Worm (Caenorhabditis elegans) whole organism, late embryonic: ENCODE data around the gene Y77E11A.12.
A peak's percentile ranks its signal among the peaks of the same experiment; 100 is the strongest.

Source experiments
- F13H6.1 ChIP-seq: sonication (generic microtip); optimal IDR thresholded peaks from 2 replicates; lab custom pipeline; 2016; ENCODE audit warnings: missing genetic modification characterization, missing compliant biosample characterization
- K02D7.2 ChIP-seq: sonication (generic microtip); optimal IDR thresholded peaks from 2 replicates; lab custom pipeline; 2017; ENCODE audit warnings: mild to moderate bottlenecking, missing genetic modification characterization, missing compliant biosample characterization
- K09A11.1 ChIP-seq: sonication (generic microtip); optimal IDR thresholded peaks from 2 replicates; lab custom pipeline; 2017; ENCODE audit warnings: antibody characterized with exemption, mild to moderate bottlenecking, missing genetic modification characterization, missing compliant biosample characterization; ENCODE audit not compliant: insufficient read depth
- Y22D7AL.16 ChIP-seq: sonication (generic microtip); optimal IDR thresholded peaks from 2 replicates; lab custom pipeline; 2016; ENCODE audit warnings: missing genetic modification characterization, missing compliant biosample characterization
- ahr-1 ChIP-seq: sonication (generic microtip); optimal IDR thresholded peaks from 2 replicates; lab custom pipeline; 2016; ENCODE audit warnings: missing genetic modification characterization, missing compliant biosample characterization
- ceh-14 ChIP-seq: sonication (generic microtip); optimal IDR thresholded peaks from 2 replicates; lab custom pipeline; 2016; ENCODE audit warnings: missing genotype, missing genetic modification characterization, missing compliant biosample characterization
- ceh-19 ChIP-seq: fragments of 200-800 bp; sonication (Bioruptor generic); optimal IDR thresholded peaks from 2 replicates; lab custom pipeline; 2018; ENCODE audit warnings: mild to moderate bottlenecking, missing genetic modification characterization, missing compliant biosample characterization
- ceh-30 ChIP-seq: fragments of 150-350 bp; optimal IDR thresholded peaks from 2 replicates; lab custom pipeline; 2014; ENCODE audit warnings: missing biosample characterization, missing genetic modification characterization
- ceh-31 ChIP-seq: sonication (generic microtip); optimal IDR thresholded peaks from 2 replicates; lab custom pipeline; 2016; ENCODE audit warnings: missing genetic modification characterization, missing compliant biosample characterization
- ceh-34 ChIP-seq: sonication (generic microtip); optimal IDR thresholded peaks from 2 replicates; lab custom pipeline; 2016; ENCODE audit warnings: mild to moderate bottlenecking, missing genetic modification characterization, missing compliant biosample characterization
- ceh-45 ChIP-seq: fragments of 200-800 bp; sonication (Bioruptor generic); IDR thresholded peaks from 2 replicates; pipeline ENCODE4 v1.3.6; 2022; ENCODE audit warnings: missing genetic modification reagents, missing genetic modification characterization, missing compliant biosample characterization
- ceh-48 ChIP-seq: sonication (generic microtip); optimal IDR thresholded peaks from 2 replicates; lab custom pipeline; 2016; ENCODE audit warnings: missing genetic modification characterization, inconsistent platforms, missing compliant biosample characterization
- ceh-9 ChIP-seq: sonication (generic microtip); optimal IDR thresholded peaks from 2 replicates; lab custom pipeline; 2016; ENCODE audit warnings: mild to moderate bottlenecking, missing genetic modification characterization, inconsistent platforms, missing compliant biosample characterization
- elt-2 ChIP-seq: sonication (generic microtip); optimal IDR thresholded peaks from 2 replicates; lab custom pipeline; 2016; ENCODE audit warnings: missing genetic modification reagents, missing genetic modification characterization, missing compliant biosample characterization
- elt-4 ChIP-seq: sonication (generic microtip); optimal IDR thresholded peaks from 2 replicates; lab custom pipeline; 2016; ENCODE audit warnings: missing genetic modification characterization, missing compliant biosample characterization
- ets-4 ChIP-seq: sonication (generic microtip); optimal IDR thresholded peaks from 2 replicates; lab custom pipeline; 2016; ENCODE audit warnings: missing genetic modification characterization, missing compliant biosample characterization
- fax-1 ChIP-seq: sonication (generic microtip); optimal IDR thresholded peaks from 2 replicates; lab custom pipeline; 2016; ENCODE audit warnings: missing genotype, missing genetic modification characterization, missing compliant biosample characterization
- gmeb-2 ChIP-seq: sonication (generic microtip); optimal IDR thresholded peaks from 2 replicates; lab custom pipeline; 2016; ENCODE audit warnings: missing genetic modification characterization, inconsistent platforms, missing compliant biosample characterization
- hlh-13 ChIP-seq: fragments of 200-800 bp; sonication (Bioruptor generic); optimal IDR thresholded peaks from 2 replicates; lab custom pipeline; 2018; ENCODE audit warnings: mild to moderate bottlenecking, missing genetic modification characterization, missing compliant biosample characterization
- hlh-15 ChIP-seq: sonication (generic microtip); optimal IDR thresholded peaks from 2 replicates; lab custom pipeline; 2016; ENCODE audit warnings: missing genetic modification characterization, missing compliant biosample characterization
- hlh-8 ChIP-seq: sonication (generic microtip); optimal IDR thresholded peaks from 2 replicates; lab custom pipeline; 2016; ENCODE audit warnings: missing genotype, missing genetic modification characterization, missing compliant biosample characterization
- lim-6 ChIP-seq: sonication (generic microtip); optimal IDR thresholded peaks from 2 replicates; lab custom pipeline; 2016; ENCODE audit warnings: missing genetic modification characterization, missing compliant biosample characterization
- lin-11 ChIP-seq: fragments of 200-800 bp; sonication (Bioruptor generic); optimal IDR thresholded peaks from 2 replicates; lab custom pipeline; 2018; ENCODE audit warnings: mild to moderate bottlenecking, missing genetic modification characterization, missing compliant biosample characterization
- nhr-11 ChIP-seq: fragments of 150-350 bp; optimal IDR thresholded peaks from 2 replicates; lab custom pipeline; 2014; ENCODE audit warnings: missing biosample characterization, missing genetic modification characterization
- npax-4 ChIP-seq: sonication (generic microtip); optimal IDR thresholded peaks from 2 replicates; lab custom pipeline; 2016; ENCODE audit warnings: missing genetic modification characterization, missing compliant biosample characterization
- odd-2 ChIP-seq: sonication (generic microtip); optimal IDR thresholded peaks from 2 replicates; lab custom pipeline; 2017; ENCODE audit warnings: antibody characterized with exemption, mild to moderate bottlenecking, missing genetic modification characterization, missing compliant biosample characterization
- pag-3 ChIP-seq: sonication (generic microtip); optimal IDR thresholded peaks from 2 replicates; lab custom pipeline; 2016; ENCODE audit warnings: missing compliant biosample characterization, missing genetic modification characterization, borderline replicate concordance
- pat-9 ChIP-seq: fragments of 200-800 bp; sonication (Bioruptor generic); optimal IDR thresholded peaks from 2 replicates; lab custom pipeline; 2018; ENCODE audit warnings: mild to moderate bottlenecking, missing genetic modification characterization, moderate library complexity, missing compliant biosample characterization
- pax-1 ChIP-seq: fragments of 150-350 bp; optimal IDR thresholded peaks from 2 replicates; lab custom pipeline; 2014; ENCODE audit warnings: missing biosample characterization, missing genetic modification characterization
- pha-2 ChIP-seq: sonication (generic microtip); optimal IDR thresholded peaks from 2 replicates; lab custom pipeline; 2017; ENCODE audit warnings: mild to moderate bottlenecking, missing genetic modification characterization, missing compliant biosample characterization
- pqm-1 ChIP-seq: sonication (generic microtip); optimal IDR thresholded peaks from 2 replicates; lab custom pipeline; 2016; ENCODE audit warnings: missing genetic modification characterization, missing compliant biosample characterization
- pros-1 ChIP-seq: fragments of 150-350 bp; optimal IDR thresholded peaks from 2 replicates; lab custom pipeline; 2014; ENCODE audit warnings: missing biosample characterization, missing genetic modification reagents, missing genetic modification characterization
- ref-2 ChIP-seq: sonication (generic microtip); optimal IDR thresholded peaks from 2 replicates; lab custom pipeline; 2016; ENCODE audit warnings: missing genetic modification characterization, missing compliant biosample characterization
- sox-2 ChIP-seq: fragments of 200-800 bp; sonication (Bioruptor generic); IDR thresholded peaks from 2 replicates; pipeline ENCODE4 v1.3.6; 2022; ENCODE audit warnings: missing genetic modification reagents, missing genetic modification characterization, missing compliant biosample characterization
- sox-4 ChIP-seq: sonication (generic microtip); optimal IDR thresholded peaks from 2 replicates; lab custom pipeline; 2017; ENCODE audit warnings: mild to moderate bottlenecking, missing genetic modification characterization, inconsistent platforms, missing compliant biosample characterization
- syd-9 ChIP-seq: sonication (generic microtip); optimal IDR thresholded peaks from 2 replicates; lab custom pipeline; 2016; ENCODE audit warnings: mild to moderate bottlenecking, missing genetic modification characterization, moderate library complexity, missing compliant biosample characterization
- tbx-2 ChIP-seq: sonication (generic microtip); optimal IDR thresholded peaks from 2 replicates; lab custom pipeline; 2016; ENCODE audit warnings: missing genetic modification characterization, missing compliant biosample characterization
- tbx-7 ChIP-seq: sonication (generic microtip); optimal IDR thresholded peaks from 2 replicates; lab custom pipeline; 2016; ENCODE audit warnings: missing genotype, missing genetic modification characterization, missing compliant biosample characterization
- unc-3 ChIP-seq, 2 experiments: fragments of 200-800 bp in 1 of 2; sonication (Bioruptor generic) in 1 of 2; sonication (generic microtip) in 1 of 2; conservative IDR thresholded peaks in 1 of 2; optimal IDR thresholded peaks in 1 of 2; 2 replicates each; pipeline versions ENCODE4 v1.3.6 to Lab custom; 2016 to 2022; ENCODE audit warnings: missing compliant biosample characterization in 2 of 2, missing genetic modification characterization in 2 of 2, missing genetic modification reagents in 1 of 2
- ztf-16 ChIP-seq: sonication (generic microtip); optimal IDR thresholded peaks from 2 replicates; lab custom pipeline; 2017; ENCODE audit warnings: missing genetic modification characterization, missing compliant biosample characterization

Gene Y77E11A.12

DNA sequence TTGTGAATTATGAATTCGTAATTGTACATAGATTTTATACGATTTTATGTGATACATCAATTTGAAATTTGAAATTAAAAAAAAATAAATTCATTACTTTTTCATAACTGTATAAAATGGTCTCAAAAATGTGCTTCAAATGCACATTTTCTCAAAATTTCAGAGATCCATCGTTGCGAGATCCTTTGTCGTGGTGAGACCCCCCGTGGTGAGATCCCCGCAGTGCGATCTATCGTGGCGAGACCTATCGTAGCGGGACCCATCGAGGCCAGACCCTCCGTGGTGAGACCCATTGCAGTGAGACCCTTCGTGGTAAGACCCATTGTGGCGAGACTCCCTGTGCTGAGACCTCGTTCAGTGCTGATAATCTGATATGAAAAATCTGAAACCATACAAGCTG is 15.5 kb downstream of the Y77E11A.12 start:
- TF ChIP-seq fax-1: no peak
- no peak for TF ChIP-seq odd-2
- no peak for TF ChIP-seq gmeb-2 (tag; lab: Kevin White, UChicago)
- TF ChIP-seq ztf-16 (tag; lab: Kevin White, UChicago): no peak
- TF ChIP-seq ref-2: no peak
- no peak for TF ChIP-seq ceh-48
- TF ChIP-seq K02D7.2: no peak
- no peak for TF ChIP-seq ceh-30
- no peak for TF ChIP-seq npax-4 (tag; lab: Kevin White, UChicago)
- no peak for TF ChIP-seq sox-4 (tag; lab: Kevin White, UChicago)
- no peak for TF ChIP-seq elt-2
- no peak for TF ChIP-seq nhr-11
- no peak for TF ChIP-seq hlh-8
- no peak for TF ChIP-seq unc-3 (GFP tag; conservative IDR thresholded peaks at IDR 0.05; lab: Robert Waterston, UW)
- no peak for TF ChIP-seq unc-3 (tag; optimal IDR thresholded peaks at IDR 0.05; lab: Kevin White, UChicago)

DNA sequence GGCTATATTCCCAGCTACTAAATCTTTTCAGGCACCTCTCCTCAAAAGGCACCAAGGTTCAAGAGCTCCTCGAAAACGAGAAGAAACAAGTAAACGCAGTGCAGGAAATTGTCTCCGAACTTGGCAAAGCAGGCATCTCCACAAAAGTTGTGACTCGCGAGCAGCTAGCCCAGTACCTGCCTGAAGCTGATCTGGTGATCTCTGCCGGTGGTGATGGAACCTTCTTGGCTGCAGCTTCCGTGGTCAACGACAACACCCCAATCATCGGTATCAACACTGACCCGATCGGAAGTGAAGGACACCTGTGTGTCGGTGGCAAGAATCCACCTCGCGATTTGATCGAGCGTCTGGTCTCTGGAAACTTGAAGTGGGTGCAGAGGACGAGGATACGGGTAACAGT is 16.7 kb downstream of the Y77E11A.12 start:
- TF ChIP-seq lin-11 (tag; lab: Kevin White, UChicago) (no peak), ceh-31 (tag; lab: Kevin White, UChicago) (no peak), pqm-1 (tag; lab: Kevin White, UChicago) (no peak), hlh-8 (no peak)

DNA sequence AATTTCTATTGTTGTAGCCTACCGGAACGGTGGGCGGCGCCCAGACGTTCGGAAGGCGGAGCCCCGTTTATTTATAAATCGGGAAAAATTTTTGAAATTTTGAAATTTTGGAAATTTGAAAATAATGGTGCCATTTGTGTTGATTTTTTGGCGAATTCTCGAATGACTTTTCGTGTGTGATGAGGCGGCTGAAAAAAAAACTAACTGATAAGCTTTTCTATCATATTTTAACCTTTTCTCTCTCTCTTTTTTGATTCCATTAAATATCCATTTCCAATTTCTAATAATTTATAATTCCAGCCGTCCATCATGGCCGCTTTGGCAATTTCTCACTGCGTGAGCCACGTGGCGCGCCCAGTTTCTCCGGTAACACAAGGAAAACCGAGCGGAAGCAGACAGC is 18.1 kb downstream of the Y77E11A.12 start, which contains the start of gene nadk-1:
Gene nadk-1, plus strand, starts transcription at position 301 of the 400 bp plus-strand sequence.
- TF ChIP-seq tbx-7 (tag; lab: Kevin White, UChicago) (no peak), elt-4 (tag; lab: Kevin White, UChicago) (no peak)

DNA sequence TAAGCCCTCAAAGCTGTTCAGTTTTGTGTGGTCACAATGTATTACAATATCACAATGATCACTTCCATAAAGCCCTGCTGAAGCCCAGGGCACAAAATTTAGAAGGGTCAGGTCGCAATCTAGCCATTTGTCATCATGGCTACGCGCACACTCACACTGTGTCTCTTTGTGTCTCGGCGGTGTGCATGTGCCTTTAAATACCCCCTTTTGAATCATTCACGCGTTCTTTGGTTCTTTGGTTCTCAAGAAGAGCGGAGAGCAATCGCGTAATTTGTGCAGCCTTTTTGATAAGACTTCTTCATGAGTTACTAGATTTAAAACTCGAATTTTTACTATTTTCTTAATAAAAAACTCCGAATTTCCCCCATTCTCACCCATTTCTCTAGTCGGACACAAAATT is 19.9 kb downstream of the Y77E11A.12 start:
- TF ChIP-seq pax-1 (tag; lab: Kevin White, UChicago): no peak
- TF ChIP-seq elt-2: peak; percentile 55
- TF ChIP-seq, all 69 proteins: peak for 1

DNA sequence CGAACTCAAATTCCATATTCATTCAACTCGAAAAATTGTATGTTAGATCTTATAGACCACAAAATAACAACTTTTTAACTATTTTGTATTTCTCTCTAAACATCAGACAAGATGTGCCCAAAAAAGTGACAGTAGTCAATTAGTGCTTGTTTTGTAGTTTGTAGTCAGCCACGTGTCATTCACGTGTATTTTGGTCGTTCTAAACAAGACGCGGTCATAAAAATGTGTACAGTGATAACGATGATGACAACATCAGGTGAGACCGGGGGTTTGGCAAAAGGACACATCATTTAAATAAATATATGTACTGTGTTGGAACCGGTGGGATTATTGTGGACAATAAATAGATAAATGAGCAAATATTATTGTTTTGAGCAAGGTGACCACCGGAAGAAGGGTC is 20.7 kb downstream of the Y77E11A.12 start:
- TF ChIP-seq elt-2 (peak; percentile 70), ceh-34 (tag; lab: Kevin White, UChicago) (no peak), ets-4 (no peak), K09A11.1 (tag; lab: Kevin White, UChicago) (no peak), ceh-31 (tag; lab: Kevin White, UChicago) (no peak)

DNA sequence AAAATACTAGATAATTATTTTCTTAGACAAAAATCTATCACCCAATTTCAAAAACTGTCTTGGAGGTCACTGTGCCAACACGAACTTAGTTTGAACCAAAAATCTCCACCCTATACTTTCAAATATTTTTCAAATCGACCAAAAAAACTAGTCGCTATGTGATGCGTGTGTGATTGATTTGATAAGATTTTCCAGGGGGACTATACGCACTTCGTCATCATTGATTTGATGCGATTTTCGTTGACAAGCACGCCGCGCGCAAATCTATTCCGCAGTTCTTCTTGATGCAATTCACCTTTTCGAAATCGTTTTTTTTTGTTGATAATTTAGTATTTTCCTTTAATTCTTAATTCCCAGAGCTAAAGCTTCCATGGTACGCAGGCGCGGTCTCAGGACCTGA is 21.5 kb downstream of the Y77E11A.12 start:
- TF ChIP-seq ref-2 (no peak), nhr-11 (no peak), lim-6 (tag; lab: Kevin White, UChicago) (no peak)

DNA sequence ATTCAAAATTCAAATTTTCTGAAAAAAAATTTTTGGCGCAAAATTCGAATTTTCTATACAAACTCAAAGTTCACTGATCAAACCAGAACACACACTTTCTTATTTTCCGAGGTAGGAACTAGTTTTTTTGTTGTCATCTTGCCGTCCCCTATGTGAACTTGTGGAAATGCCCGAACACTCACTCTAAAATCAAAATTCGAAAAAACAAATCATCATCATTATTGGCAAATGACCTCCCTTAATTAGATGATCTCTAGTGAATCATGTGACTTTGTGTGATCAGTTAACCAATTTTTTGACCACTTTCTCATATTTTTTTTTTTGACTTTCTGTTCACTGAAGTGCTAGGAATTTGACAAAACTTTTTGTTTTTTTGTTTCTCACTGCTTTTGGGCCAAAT is 22.4 kb downstream of the Y77E11A.12 start:
- TF ChIP-seq pros-1: no peak
- TF ChIP-seq pat-9 (tag; lab: Kevin White, UChicago): no peak
- TF ChIP-seq ceh-9 (tag; lab: Kevin White, UChicago): no peak
- TF ChIP-seq pag-3: no peak
- TF ChIP-seq Y22D7AL.16 (tag; lab: Kevin White, UChicago): no peak

DNA sequence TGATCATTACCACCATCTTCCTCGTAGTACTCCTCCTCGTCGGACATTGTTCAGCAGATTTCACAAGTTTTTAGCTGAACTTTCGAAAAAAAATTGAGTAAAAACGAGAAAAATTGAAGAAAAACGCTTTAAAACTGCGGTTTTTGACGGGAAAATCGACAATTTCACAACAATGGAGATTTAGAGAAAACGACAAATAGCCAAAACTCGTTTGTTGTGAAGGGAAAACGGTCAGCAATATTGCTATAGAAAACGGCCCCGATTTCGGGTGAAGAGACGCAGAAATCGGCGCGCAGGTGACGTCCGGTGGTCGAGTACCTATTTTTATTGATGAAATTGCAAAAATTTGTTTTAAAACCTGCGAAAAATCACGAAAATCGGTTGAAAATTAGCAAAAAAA is 29.0 kb downstream of the Y77E11A.12 start, which contains the start of gene clp-7:
Gene clp-7, minus strand, starts transcription at position 47 of the 400 bp plus-strand sequence.
- TF ChIP-seq ref-2 (no peak), ets-4 (no peak), ceh-45 (GFP tag; lab: Robert Waterston, UW) (no peak), syd-9 (tag; lab: Kevin White, UChicago) (no peak), ahr-1 (tag; lab: Kevin White, UChicago) (no peak), unc-3 (GFP tag; conservative IDR thresholded peaks at IDR 0.05; lab: Robert Waterston, UW) (no peak), unc-3 (tag; optimal IDR thresholded peaks at IDR 0.05; lab: Kevin White, UChicago) (no peak), ceh-14 (tag; lab: Kevin White, UChicago) (no peak), K02D7.2 (no peak), sox-2 (GFP tag; lab: Robert Waterston, UW) (no peak), ceh-31 (tag; lab: Kevin White, UChicago) (no peak), hlh-15 (no peak), tbx-2 (tag; lab: Kevin White, UChicago) (no peak), elt-4 (tag; lab: Kevin White, UChicago) (no peak), hlh-13 (no peak), F13H6.1 (tag; lab: Kevin White, UChicago) (no peak), ceh-30 (no peak), ztf-16 (tag; lab: Kevin White, UChicago) (no peak), ceh-19 (GFP tag; lab: Kevin White, UChicago) (no peak), pha-2 (tag; lab: Kevin White, UChicago) (no peak)
